Worm (Caenorhabditis elegans) whole organism, mixed stage, embryonic: ENCODE measurements around the gene Y6E2A.1.
"Not testable (repeated sequence)": the region's sequence is repeated elsewhere in the genome, so short reads cannot be mapped to it uniquely, and the experiment has no call there.

ENCODE experiments used
- M03D4.4 ChIP-seq: sonication (generic microtip); optimal IDR thresholded peaks from 2 replicates; lab custom pipeline; 2017; ENCODE audit warnings: mild to moderate bottlenecking, missing genetic modification characterization, missing compliant biosample characterization
- bed-3 ChIP-seq: fragments of 200-800 bp; sonication (Bioruptor generic); optimal IDR thresholded peaks from 3 replicates; lab custom pipeline; 2018; ENCODE audit warnings: mild to moderate bottlenecking, missing genetic modification characterization, moderate library complexity, missing compliant biosample characterization
- blmp-1 ChIP-seq: fragments of 150-350 bp; optimal IDR thresholded peaks from 2 replicates; lab custom pipeline; 2014; ENCODE audit warnings: missing biosample characterization, missing genetic modification characterization
- ceh-39 ChIP-seq: fragments of 150-350 bp; optimal IDR thresholded peaks from 2 replicates; lab custom pipeline; 2014; ENCODE audit warnings: missing biosample characterization, missing genetic modification characterization
- ceh-43 ChIP-seq: fragments of 200-800 bp; sonication (Bioruptor generic); optimal IDR thresholded peaks from 2 replicates; lab custom pipeline; 2018; ENCODE audit warnings: mild to moderate bottlenecking, missing genetic modification characterization, moderate library complexity, missing compliant biosample characterization
- ceh-83 ChIP-seq: fragments of 200-800 bp; sonication (Bioruptor generic); optimal IDR thresholded peaks from 2 replicates; lab custom pipeline; 2018; ENCODE audit warnings: mild to moderate bottlenecking, missing genetic modification characterization, missing compliant biosample characterization
- ces-1 ChIP-seq: fragments of 150-350 bp; optimal IDR thresholded peaks from 2 replicates; lab custom pipeline; 2014; ENCODE audit warnings: missing biosample characterization, missing genetic modification reagents, missing genetic modification characterization
- cnd-1 ChIP-seq: fragments of 200-800 bp; sonication (Bioruptor generic); optimal IDR thresholded peaks from 2 replicates; lab custom pipeline; 2018; ENCODE audit warnings: mild to moderate bottlenecking, missing genetic modification characterization, missing compliant biosample characterization
- drap-1 ChIP-seq: fragments of 200-800 bp; sonication (Bioruptor generic); optimal IDR thresholded peaks from 3 replicates; lab custom pipeline; 2018; ENCODE audit warnings: mild to moderate bottlenecking, missing genetic modification characterization, missing compliant biosample characterization
- elt-1 ChIP-seq: sonication (generic microtip); optimal IDR thresholded peaks from 2 replicates; lab custom pipeline; 2017; ENCODE audit warnings: missing genetic modification characterization, mild to moderate bottlenecking, missing compliant biosample characterization, antibody characterized with exemption, moderate library complexity, borderline replicate concordance; ENCODE audit not compliant: insufficient read depth
- flh-1 ChIP-seq: fragments of 200-800 bp; sonication (Bioruptor generic); optimal IDR thresholded peaks from 2 replicates; lab custom pipeline; 2018; ENCODE audit warnings: mild to moderate bottlenecking, missing genetic modification characterization, moderate library complexity, missing compliant biosample characterization
- ham-2 ChIP-seq: fragments of 200-800 bp; sonication (Bioruptor generic); optimal IDR thresholded peaks from 2 replicates; lab custom pipeline; 2018; ENCODE audit warnings: mild to moderate bottlenecking, missing genetic modification characterization, missing compliant biosample characterization
- lin-13 ChIP-seq: fragments of 150-350 bp; optimal IDR thresholded peaks from 2 replicates; lab custom pipeline; 2014; ENCODE audit warnings: missing biosample characterization, missing genetic modification characterization
- lsy-2 ChIP-seq: fragments of 150-350 bp; optimal IDR thresholded peaks from 2 replicates; lab custom pipeline; 2014; ENCODE audit warnings: missing biosample characterization, missing genetic modification characterization
- mab-5 ChIP-seq: fragments of 150-350 bp; optimal IDR thresholded peaks from 2 replicates; lab custom pipeline; 2014; ENCODE audit warnings: missing biosample characterization, missing genetic modification characterization
- mep-1 ChIP-seq: fragments of 150-350 bp; optimal IDR thresholded peaks from 2 replicates; lab custom pipeline; 2017; ENCODE audit warnings: missing biosample characterization, missing genetic modification reagents, missing genetic modification characterization, inconsistent platforms
- mls-2 ChIP-seq: sonication (generic microtip); optimal IDR thresholded peaks from 2 replicates; lab custom pipeline; 2016; ENCODE audit warnings: mild to moderate bottlenecking, missing genetic modification characterization, moderate library complexity, missing compliant biosample characterization
- nhr-12 ChIP-seq: fragments of 150-350 bp; optimal IDR thresholded peaks from 2 replicates; lab custom pipeline; 2014; ENCODE audit warnings: missing biosample characterization, missing genetic modification characterization
- nhr-2 ChIP-seq: fragments of 150-350 bp; optimal IDR thresholded peaks from 2 replicates; lab custom pipeline; 2014; ENCODE audit warnings: missing biosample characterization, missing genetic modification characterization
- nhr-237 ChIP-seq: fragments of 150-350 bp; optimal IDR thresholded peaks from 2 replicates; lab custom pipeline; 2014; ENCODE audit warnings: missing biosample characterization, missing genetic modification characterization
- nhr-28 ChIP-seq: fragments of 150-350 bp; optimal IDR thresholded peaks from 2 replicates; lab custom pipeline; 2014; ENCODE audit warnings: missing biosample characterization, missing genetic modification characterization
- nhr-76 ChIP-seq: sonication (generic microtip); optimal IDR thresholded peaks from 2 replicates; lab custom pipeline; 2017; ENCODE audit warnings: missing biosample characterization, missing genetic modification characterization
- pha-4 ChIP-seq: fragments of 150-350 bp; optimal IDR thresholded peaks from 2 replicates; lab custom pipeline; 2018; ENCODE audit warnings: missing biosample characterization, missing genetic modification reagents, missing genetic modification characterization
- sem-2 ChIP-seq: fragments of 200-800 bp; sonication (Bioruptor generic); optimal IDR thresholded peaks from 2 replicates; lab custom pipeline; 2018; ENCODE audit warnings: mild to moderate bottlenecking, missing genetic modification characterization, missing compliant biosample characterization
- snpc-4 ChIP-seq: fragments of 150-350 bp; optimal IDR thresholded peaks from 2 replicates; lab custom pipeline; 2014; ENCODE audit warnings: missing biosample characterization, missing genetic modification characterization
- tbx-8 ChIP-seq: fragments of 200-800 bp; sonication (Bioruptor generic); optimal IDR thresholded peaks from 2 replicates; lab custom pipeline; 2018; ENCODE audit warnings: mild to moderate bottlenecking, missing genetic modification characterization, moderate library complexity, missing compliant biosample characterization
- unc-120 ChIP-seq: sonication (generic microtip); optimal IDR thresholded peaks from 2 replicates; lab custom pipeline; 2017; ENCODE audit warnings: missing genetic modification characterization, missing compliant biosample characterization; ENCODE audit not compliant: poor library complexity, severe bottlenecking
- unc-39 ChIP-seq: fragments of 150-350 bp; optimal IDR thresholded peaks from 2 replicates; lab custom pipeline; 2014; ENCODE audit warnings: missing biosample characterization, missing genetic modification characterization
- unc-62 ChIP-seq: fragments of 150-350 bp; optimal IDR thresholded peaks from 2 replicates; lab custom pipeline; 2014; ENCODE audit warnings: missing biosample characterization, missing genetic modification reagents, missing genetic modification characterization
- zip-8 ChIP-seq: fragments of 150-350 bp; optimal IDR thresholded peaks from 2 replicates; lab custom pipeline; 2014; ENCODE audit warnings: missing biosample characterization, missing genetic modification characterization
- ztf-11 ChIP-seq: fragments of 150-350 bp; optimal IDR thresholded peaks from 2 replicates; lab custom pipeline; 2014; ENCODE audit warnings: missing biosample characterization, missing genetic modification characterization

Y6E2A.1 gene

ce11 chrV:15748343-15748742 is 38.0 kb upstream of the Y6E2A.1 start, which contains the start of gene T23D5.8:
Gene T23D5.8 (minus strand): TSS chrV:15748443.
- not testable (repeated sequence) for TF ChIP-seq ceh-83 (GFP tag; lab: Kevin White, UChicago); ceh-43 (GFP tag; lab: Kevin White, UChicago); nhr-76

ce11 chrV:15744366-15744765 is 34.1 kb upstream of the Y6E2A.1 start, which contains the start of gene str-19:
Gene str-19 (minus strand): TSS chrV:15744466.
- not testable (repeated sequence) for TF ChIP-seq zip-8 (tag; lab: Kevin White, UChicago); mls-2; pha-4 (tag; lab: Kevin White, UChicago)

- TF ChIP-seq bed-3 (GFP tag; lab: Kevin White, UChicago) (no peak), snpc-4 (no peak), unc-62 (GFP tag; lab: Kevin White, UChicago) (no peak), mab-5 (tag; lab: Kevin White, UChicago) (no peak), nhr-12 (tag; lab: Kevin White, UChicago) (no peak), lsy-2 (tag; lab: Kevin White, UChicago) (no peak), flh-1 (GFP tag; lab: Kevin White, UChicago) (no peak), ces-1 (GFP tag; lab: Kevin White, UChicago) (no peak), nhr-2 (no peak), zip-8 (tag; lab: Kevin White, UChicago) (no peak), ceh-83 (GFP tag; lab: Kevin White, UChicago) (no peak), ham-2 (GFP tag; lab: Kevin White, UChicago) (no peak), blmp-1 (tag; lab: Kevin White, UChicago) (no peak), drap-1 (GFP tag; lab: Kevin White, UChicago) (no peak), pha-4 (tag; lab: Kevin White, UChicago) (no peak), elt-1 (tag; lab: Kevin White, UChicago) (no peak), tbx-8 (no peak), ceh-39 (no peak)
Measured at ce11 chrV:15741851-15742250, 31.6 kb upstream of the Y6E2A.1 start, which contains the start of gene str-18. Gene str-18 (minus strand): TSS chrV:15741951.

DNA sequence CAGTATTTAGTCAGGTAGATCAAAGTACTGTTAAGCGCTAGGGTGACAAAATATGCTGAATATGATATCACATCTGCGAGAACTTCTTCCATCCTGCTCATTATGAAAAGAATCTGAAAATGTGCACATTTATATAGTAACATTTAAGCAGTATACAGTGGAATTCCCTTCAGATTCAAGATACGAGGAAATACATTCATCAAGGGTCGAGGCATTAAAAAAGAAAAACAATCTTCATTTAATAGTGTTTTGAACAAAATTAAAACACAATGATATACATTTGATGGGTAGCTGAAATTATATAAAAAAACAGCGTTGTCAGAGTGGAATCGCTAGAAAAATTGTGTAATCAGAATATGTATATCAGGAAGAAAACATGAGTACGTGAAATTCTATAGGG is 25.4 kb upstream of the Y6E2A.1 start, which contains the start of gene str-27:
TSS of gene str-27 (minus strand) at position 101 of the 400 bp plus-strand sequence.
- TF ChIP-seq mab-5 (tag; lab: Kevin White, UChicago) = no peak
- no peak for TF ChIP-seq mep-1 (tag; lab: Kevin White, UChicago)
- TF ChIP-seq nhr-28 = no peak
- TF ChIP-seq sem-2 (GFP tag; lab: Kevin White, UChicago) = no peak
- TF ChIP-seq lin-13 (tag; lab: Kevin White, UChicago) = no peak

DNA sequence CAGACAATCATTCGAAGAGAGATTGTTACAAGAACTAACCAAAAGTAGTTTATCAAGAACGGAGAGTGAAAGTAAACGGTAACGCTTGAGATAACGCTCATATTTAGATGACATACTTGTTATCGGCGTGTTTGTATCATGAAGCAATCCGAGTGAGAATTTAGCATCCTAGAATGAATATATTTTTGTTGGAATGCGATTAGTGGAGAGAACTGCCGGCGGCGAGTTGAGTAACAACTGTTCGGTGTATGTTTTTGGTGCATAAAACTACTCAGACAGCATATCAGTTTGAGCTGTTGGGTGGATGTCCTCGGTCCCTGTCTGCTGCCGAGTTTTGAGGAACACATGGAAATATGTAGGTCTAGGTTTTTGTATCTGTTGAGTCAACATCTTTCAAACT is 23.3 kb upstream of the Y6E2A.1 start, which contains the start of gene T23D5.3:
TSS of gene T23D5.3 (minus strand) at position 101 of the 400 bp plus-strand sequence.
- TF ChIP-seq mls-2 (no peak), lin-13 (tag; lab: Kevin White, UChicago) (no peak), mep-1 (tag; lab: Kevin White, UChicago) (no peak), ces-1 (GFP tag; lab: Kevin White, UChicago) (no peak), flh-1 (GFP tag; lab: Kevin White, UChicago) (no peak)
- TF ChIP-seq, all 35 proteins: peak for 0

ce11 chrV:15733020-15733419 is 22.7 kb upstream of the Y6E2A.1 start:
- TF ChIP-seq nhr-12 (tag; lab: Kevin White, UChicago) = no peak
- no peak for TF ChIP-seq snpc-4
- TF ChIP-seq nhr-237 = no peak
- TF ChIP-seq ceh-83 (GFP tag; lab: Kevin White, UChicago) = no peak
- no peak for TF ChIP-seq mls-2
- no peak for TF ChIP-seq unc-120 (tag; lab: Kevin White, UChicago)
- no peak for TF ChIP-seq flh-1 (GFP tag; lab: Kevin White, UChicago)
- TF ChIP-seq M03D4.4 (tag; lab: Kevin White, UChicago) = no peak
- no peak for TF ChIP-seq ztf-11 (tag; lab: Kevin White, UChicago)
- no peak for TF ChIP-seq elt-1 (tag; lab: Kevin White, UChicago)
- no peak for TF ChIP-seq unc-39 (tag; lab: Kevin White, UChicago)
- no peak for TF ChIP-seq cnd-1
- TF ChIP-seq nhr-2 = no peak
- TF ChIP-seq mab-5 (tag; lab: Kevin White, UChicago) = no peak
- TF ChIP-seq ham-2 (GFP tag; lab: Kevin White, UChicago) = no peak
- TF ChIP-seq mep-1 (tag; lab: Kevin White, UChicago) = no peak
